Worm (Caenorhabditis elegans): Measurements from ENCODE around the gene F36H9.2.

Gene F36H9.2

DNA sequence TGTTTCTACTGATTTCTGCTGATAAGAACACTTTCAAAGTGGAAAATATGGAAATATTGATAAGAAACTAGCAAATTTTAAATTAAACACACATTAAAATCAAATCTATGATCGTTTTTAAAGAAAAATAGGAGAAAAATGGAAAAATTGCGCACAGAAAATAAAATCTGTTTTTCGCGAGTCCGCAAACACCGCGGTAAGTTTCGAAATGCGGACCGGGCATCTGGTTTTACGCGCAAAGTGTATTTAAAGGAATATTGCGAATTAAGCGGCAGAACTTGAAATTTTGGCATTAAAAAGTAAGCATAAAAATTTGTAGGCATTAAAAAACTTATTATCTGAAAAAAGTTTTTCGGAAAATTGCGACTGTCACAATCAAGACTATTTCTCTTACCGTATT is 15.1 kb upstream of the F36H9.2 start:
- TF ChIP-seq mxl-2 (GFP tag; conservative IDR thresholded peaks at IDR 0.05) (no peak), zip-2 (tag; optimal IDR thresholded peaks at IDR 0.05) (no peak), egl-43 (GFP tag; IDR thresholded peaks at IDR 0.05) (no peak), mes-2 (tag; optimal IDR thresholded peaks at IDR 0.05; ENCODE audit: poor library complexity, severe bottlenecking) (peak; percentile 18), aha-1 (tag) (peak; percentile 39), lsy-2 (tag; optimal IDR thresholded peaks at IDR 0.05) (peak in 1 of 2 experiments; percentile 14), ces-1 (GFP tag; optimal IDR thresholded peaks at IDR 0.05) (no peak), ctbp-1 (GFP tag; IDR thresholded peaks at IDR 0.05) (no peak), mdl-1 (tag; optimal IDR thresholded peaks at IDR 0.05) (no peak), mdt-29 (GFP tag; IDR thresholded peaks at IDR 0.05) (no peak), dve-1 (tag; optimal IDR thresholded peaks at IDR 0.05; ENCODE audit: insufficient read depth) (peak; percentile 3), hlh-30 (tag; optimal IDR thresholded peaks at IDR 0.05; ENCODE audit: insufficient read depth) (peak; percentile 18), nhr-25 (tag; optimal IDR thresholded peaks at IDR 0.05; ENCODE audit: borderline replicate concordance, insufficient read depth) (no peak), lim-7 (GFP tag; IDR thresholded peaks at IDR 0.05) (no peak), daf-16 (GFP tag; optimal IDR thresholded peaks at IDR 0.05) (no peak), daf-16 (tag; optimal IDR thresholded peaks at IDR 0.05) (no peak)

DNA sequence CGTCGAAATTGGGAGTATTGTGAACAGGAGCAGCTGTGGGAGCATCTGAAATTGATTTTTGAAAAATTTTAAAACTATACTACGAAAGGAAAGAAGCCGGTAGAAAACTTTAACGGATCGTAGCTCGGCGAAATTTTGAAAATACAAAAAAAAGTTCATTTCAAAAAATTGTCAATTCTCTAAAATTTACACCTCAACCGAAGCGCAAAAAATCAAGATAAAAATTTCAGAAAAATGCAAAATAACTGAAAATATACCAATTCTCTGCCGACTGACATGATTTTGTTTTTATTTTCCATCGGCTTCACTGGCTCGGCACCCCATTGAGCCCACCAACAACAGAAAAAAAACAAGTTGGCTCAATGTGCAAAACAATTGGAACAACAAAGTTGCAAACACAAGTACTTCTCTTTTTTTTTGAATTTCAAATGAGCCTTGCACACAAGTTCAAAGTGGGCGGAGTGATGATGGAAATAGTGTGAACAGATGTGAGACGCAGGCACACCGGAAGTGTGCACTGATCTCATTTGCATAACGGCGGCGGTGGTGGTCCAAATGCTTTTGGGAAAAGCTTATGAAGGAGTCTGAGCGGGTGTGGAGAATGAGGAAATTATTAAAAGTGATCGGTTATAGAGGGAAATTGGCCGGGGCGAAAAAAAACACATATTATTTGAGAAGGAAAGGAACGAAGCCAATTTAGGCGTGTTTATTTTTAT is 13.2 kb upstream of the F36H9.2 start, which contains the start of gene F36H9.7:
Gene F36H9.7, minus strand, starts transcription at position 51 of the 716 bp plus-strand sequence.
- TF ChIP-seq daf-12 (tag; optimal IDR thresholded peaks at IDR 0.05), result no peak
- no peak for TF ChIP-seq nhr-41 (GFP tag; IDR thresholded peaks at IDR 0.05)

DNA sequence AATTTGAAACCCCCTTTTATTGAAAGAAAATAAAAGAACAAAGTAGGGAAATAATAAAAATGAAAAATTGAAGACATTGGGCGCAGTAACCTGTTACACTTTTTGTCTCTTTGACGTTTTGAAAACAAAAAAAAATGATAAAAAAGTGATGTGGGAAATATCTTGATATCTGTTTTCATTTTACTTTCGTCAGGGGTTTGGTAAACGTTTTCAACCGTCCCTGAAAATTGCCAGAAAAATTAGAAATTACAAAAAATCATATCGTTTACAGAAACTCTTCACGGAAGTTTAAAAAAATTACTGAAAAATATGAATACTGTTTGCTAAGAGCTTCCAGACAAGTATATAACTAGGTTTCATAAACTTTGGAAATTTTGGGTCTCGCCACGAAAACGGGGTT is 9.1 kb upstream of the F36H9.2 start, which contains the start of gene F36H9.4:
Gene F36H9.4, minus strand, starts transcription at position 101 of the 400 bp plus-strand sequence.
- no peak for TF ChIP-seq F26F4.8 (GFP tag; conservative IDR thresholded peaks at IDR 0.05)
- TF ChIP-seq duxl-1 (tag; optimal IDR thresholded peaks at IDR 0.05; ENCODE audit: poor library complexity), result no peak
- no peak for TF ChIP-seq mep-1 (tag; optimal IDR thresholded peaks at IDR 0.05)
- TF ChIP-seq mdt-29 (GFP tag; IDR thresholded peaks at IDR 0.05), result no peak
- no peak for TF ChIP-seq arid-1 (GFP tag; conservative IDR thresholded peaks at IDR 0.05)
- TF ChIP-seq Y48G9A.11 (GFP tag; IDR thresholded peaks at IDR 0.05), result no peak
- no peak for TF ChIP-seq gei-8 (GFP tag; optimal IDR thresholded peaks at IDR 0.05)

DNA sequence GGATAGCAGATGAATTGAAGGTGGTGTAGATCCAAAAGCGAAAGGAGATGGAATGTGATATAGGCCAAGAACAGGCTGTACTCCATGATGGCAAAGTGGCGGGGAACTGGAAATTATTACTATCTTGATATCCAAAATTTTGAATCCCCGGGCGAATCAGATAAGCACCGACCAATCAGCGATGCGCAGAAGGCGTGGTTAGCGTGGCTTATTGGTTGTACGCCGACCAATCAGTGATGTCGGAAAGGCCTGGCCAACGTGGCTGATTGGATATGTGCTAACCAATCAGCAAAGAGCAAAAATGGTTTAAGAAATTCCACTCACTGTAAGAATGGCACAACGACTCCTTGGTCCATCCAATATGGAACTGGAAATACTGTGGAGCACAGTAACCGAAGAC is 8.3 kb upstream of the F36H9.2 start:
- TF ChIP-seq unc-62 (GFP tag; optimal IDR thresholded peaks at IDR 0.05 in 1 of 2) (peak in 1 of 2 experiments; percentile 71), unc-62 (tag; optimal IDR thresholded peaks at IDR 0.05) (no peak), madf-5 (GFP tag; IDR thresholded peaks at IDR 0.05) (no peak)

DNA sequence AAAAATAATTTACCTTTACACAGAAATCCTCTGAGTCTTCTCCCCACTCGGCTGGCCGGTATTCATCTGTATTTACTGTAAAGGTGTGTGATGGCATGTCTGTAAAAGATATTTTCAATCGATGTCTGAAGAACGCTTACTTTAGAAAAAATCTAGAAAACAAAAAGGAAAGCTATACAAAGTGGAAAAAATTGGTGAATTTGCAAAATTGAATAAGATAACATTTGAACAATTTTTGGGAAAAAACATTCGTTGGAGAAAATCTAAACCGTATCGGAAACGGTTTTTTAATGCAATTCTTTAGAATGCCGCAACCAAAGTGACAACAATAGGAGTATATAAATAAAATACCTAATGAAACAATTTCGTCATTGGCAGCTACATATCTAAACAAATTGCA is 6.3 kb upstream of the F36H9.2 start, which contains the start of gene F36H9.5:
Gene F36H9.5, minus strand, starts transcription at position 101 of the 400 bp plus-strand sequence.
- TF ChIP-seq fkh-10 (GFP tag; optimal IDR thresholded peaks at IDR 0.05), result no peak
- TF ChIP-seq F26F4.8 (GFP tag; conservative IDR thresholded peaks at IDR 0.05), result no peak
- no peak for TF ChIP-seq ZK337.2 (GFP tag; IDR thresholded peaks at IDR 0.05)
- no peak for TF ChIP-seq ztf-7 (tag; optimal IDR thresholded peaks at IDR 0.05)
- no peak for TF ChIP-seq spr-1 (tag; optimal IDR thresholded peaks at IDR 0.05)
- no peak for TF ChIP-seq daf-8 (GFP tag; IDR thresholded peaks at IDR 0.05)
- TF ChIP-seq ceh-62 (tag; optimal IDR thresholded peaks at IDR 0.05), result no peak
- TF ChIP-seq lin-29 (GFP tag; IDR thresholded peaks at IDR 0.05), result no peak
- no peak for TF ChIP-seq nhr-42 (GFP tag; IDR thresholded peaks at IDR 0.05)
- no peak for TF ChIP-seq zip-11 (GFP tag; IDR thresholded peaks at IDR 0.05)
- TF ChIP-seq dmd-8 (GFP tag; IDR thresholded peaks at IDR 0.05), result no peak
- TF ChIP-seq pha-4 (GFP tag; IDR thresholded peaks at IDR 0.05), result no peak
- TF ChIP-seq pha-4 (tag; optimal IDR thresholded peaks at IDR 0.05), result no peak
- TF ChIP-seq rbr-2 (tag; optimal IDR thresholded peaks at IDR 0.05), result no peak
- TF ChIP-seq egl-27 (tag; optimal IDR thresholded peaks at IDR 0.05), result no peak
- no peak for TF ChIP-seq snpc-4 (tag; optimal IDR thresholded peaks at IDR 0.05)
- no peak for TF ChIP-seq daf-12 (tag; optimal IDR thresholded peaks at IDR 0.05)
- no peak for TF ChIP-seq zip-2 (tag; optimal IDR thresholded peaks at IDR 0.05)
